Worm (Caenorhabditis elegans) whole organism, young adult: ENCODE data around the gene Y53C12A.8.

ENCODE experiments used
- F23B12.7 ChIP-seq: sonication (generic microtip); optimal IDR thresholded peaks from 2 replicates; lab custom pipeline; 2017; ENCODE audit warnings: missing genetic modification characterization, mild to moderate bottlenecking, missing compliant biosample characterization, antibody characterized with exemption, moderate library complexity; ENCODE audit not compliant: insufficient read depth
- K12H6.12 ChIP-seq: fragments of 200-800 bp; sonication (Bioruptor generic); optimal IDR thresholded peaks from 2 replicates; lab custom pipeline; 2018; ENCODE audit warnings: mild to moderate bottlenecking, missing genetic modification characterization, missing compliant biosample characterization
- Y53F4B.3 ChIP-seq: fragments of 200-800 bp; sonication (Bioruptor generic); IDR thresholded peaks from 2 replicates; pipeline ENCODE4 v1.3.6; 2022; ENCODE audit warnings: missing genetic modification reagents, missing genetic modification characterization, missing compliant biosample characterization
- ama-1 ChIP-seq, 3 experiments: fragments of 150-350 bp in 1 of 3; sonication (generic microtip) in 2 of 3; optimal IDR thresholded peaks; 2 replicates each; lab custom pipeline; 2014 to 2018; ENCODE audit warnings: missing biosample characterization in 2 of 3, missing genetic modification characterization in 2 of 3, missing genetic modification reagents in 2 of 3
- aptf-2 ChIP-seq: fragments of 200-800 bp; sonication (Bioruptor generic); conservative IDR thresholded peaks from 2 replicates; pipeline ENCODE4 v1.3.6; 2022; ENCODE audit warnings: missing genetic modification reagents, missing genetic modification characterization, missing compliant biosample characterization
- athp-1 ChIP-seq: sonication (generic microtip); optimal IDR thresholded peaks from 2 replicates; lab custom pipeline; 2017; ENCODE audit warnings: mild to moderate bottlenecking, missing genetic modification characterization, missing compliant biosample characterization
- attf-3 ChIP-seq: fragments of 200-800 bp; sonication (Bioruptor generic); conservative IDR thresholded peaks from 2 replicates; pipeline ENCODE4 v1.3.6; 2022; ENCODE audit warnings: missing genetic modification reagents, missing genetic modification characterization, missing compliant biosample characterization
- bed-1 ChIP-seq: fragments of 200-800 bp; sonication (Bioruptor generic); IDR thresholded peaks from 2 replicates; pipeline ENCODE4 v1.3.6; 2022; ENCODE audit warnings: missing genetic modification reagents, missing genetic modification characterization, missing compliant biosample characterization
- ccch-3 ChIP-seq: fragments of 200-800 bp; sonication (Bioruptor generic); optimal IDR thresholded peaks from 2 replicates; lab custom pipeline; 2018; ENCODE audit warnings: mild to moderate bottlenecking, missing genetic modification characterization, missing compliant biosample characterization
- dpff-1 ChIP-seq: sonication (generic microtip); optimal IDR thresholded peaks from 2 replicates; lab custom pipeline; 2017; ENCODE audit warnings: mild to moderate bottlenecking, missing genetic modification characterization, missing compliant biosample characterization
- ets-4 ChIP-seq: fragments of 200-800 bp; sonication (Bioruptor generic); optimal IDR thresholded peaks from 2 replicates; lab custom pipeline; 2018; ENCODE audit warnings: mild to moderate bottlenecking, missing genetic modification characterization, missing compliant biosample characterization
- him-1 ChIP-seq: sonication (generic microtip); optimal IDR thresholded peaks from 2 replicates; lab custom pipeline; 2016; ENCODE audit warnings: missing genotype, missing genetic modification reagents, missing genetic modification characterization, missing compliant biosample characterization
- hmg-1.2 ChIP-seq: fragments of 200-800 bp; sonication (Bioruptor generic); IDR thresholded peaks from 2 replicates; pipeline ENCODE4 v1.3.6; 2022; ENCODE audit warnings: missing genetic modification reagents, missing genetic modification characterization, missing compliant biosample characterization
- hrde-1 ChIP-seq: sonication (generic microtip); optimal IDR thresholded peaks from 2 replicates; lab custom pipeline; 2016; ENCODE audit warnings: missing genetic modification characterization, mild to moderate bottlenecking, missing compliant biosample characterization, moderate library complexity, missing genotype, missing genetic modification reagents, borderline replicate concordance
- lin-35 ChIP-seq, 3 experiments: fragments of 150-350 bp in 2 of 3; sonication (generic microtip) in 1 of 3; optimal IDR thresholded peaks; 2 replicates each; lab custom pipeline; 2014 to 2018; ENCODE audit warnings: missing biosample characterization in 3 of 3, missing genetic modification characterization in 3 of 3, missing genetic modification reagents in 3 of 3
- madf-6 ChIP-seq: fragments of 200-800 bp; sonication (Bioruptor generic); IDR thresholded peaks from 2 replicates; pipeline ENCODE4 v1.3.6; 2022; ENCODE audit warnings: missing genetic modification reagents, missing genetic modification characterization, missing compliant biosample characterization
- nfya-2 ChIP-seq: fragments of 200-800 bp; sonication (Bioruptor generic); IDR thresholded peaks from 2 replicates; pipeline ENCODE4 v1.3.6; 2022; ENCODE audit warnings: missing genetic modification reagents, missing genetic modification characterization, missing compliant biosample characterization
- rcor-1 ChIP-seq: fragments of 200-800 bp; sonication (Bioruptor generic); IDR thresholded peaks from 2 replicates; pipeline ENCODE4 v1.3.6; 2022; ENCODE audit warnings: missing genetic modification reagents, missing genetic modification characterization, missing compliant biosample characterization
- unc-130 ChIP-seq: sonication (generic microtip); optimal IDR thresholded peaks from 2 replicates; lab custom pipeline; 2016; ENCODE audit warnings: missing genetic modification reagents, missing genetic modification characterization, missing compliant biosample characterization
- ztf-3 ChIP-seq: fragments of 200-800 bp; sonication (Bioruptor generic); optimal IDR thresholded peaks from 2 replicates; lab custom pipeline; 2018; ENCODE audit warnings: mild to moderate bottlenecking, missing genetic modification characterization, missing compliant biosample characterization

The Y53C12A.8 gene

DNA sequence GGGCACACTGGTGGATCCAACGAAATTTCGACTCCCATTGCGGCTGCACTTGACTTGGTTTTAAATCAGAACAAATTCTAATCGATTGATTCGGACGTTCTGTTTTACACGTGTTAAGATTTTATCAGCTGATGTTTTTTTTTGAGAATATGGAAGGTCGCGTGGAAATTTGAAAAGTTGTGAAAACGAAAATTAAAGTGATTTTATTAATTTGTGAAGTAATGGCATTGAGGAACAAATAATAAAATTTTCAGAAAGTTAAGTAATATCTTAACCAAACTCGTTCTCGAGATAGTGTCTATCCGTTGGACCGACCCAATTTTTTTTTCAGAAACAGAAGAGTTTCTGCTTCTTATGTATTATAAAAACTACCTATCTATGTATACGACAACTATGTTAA, 48.6 kb downstream of the Y53C12A.8 start, which contains the start of gene ZK1307.4:
Gene ZK1307.4 (minus strand): TSS at position 101 of the 400 bp plus-strand sequence.
- no peak for TF ChIP-seq lin-35 (GFP tag; optimal IDR thresholded peaks at IDR 0.05; lab: Kevin White, UChicago)
- no peak for TF ChIP-seq Y53F4B.3 (GFP tag; lab: Robert Waterston, UW)
- no peak for TF ChIP-seq K12H6.12 (tag; lab: Kevin White, UChicago)
- no peak for TF ChIP-seq F23B12.7 (tag; lab: Kevin White, UChicago)
- no peak for TF ChIP-seq ama-1 (optimal IDR thresholded peaks at IDR 0.05; lab: Kevin White, UChicago)
- TF ChIP-seq ama-1 (GFP tag; optimal IDR thresholded peaks at IDR 0.05; lab: Kevin White, UChicago) = no peak
- no peak for TF ChIP-seq aptf-2 (GFP tag; lab: Robert Waterston, UW)
- TF ChIP-seq ets-4 = no peak
- no peak for TF ChIP-seq him-1
- TF ChIP-seq attf-3 (GFP tag; lab: Robert Waterston, UW) = no peak
- no peak for TF ChIP-seq hrde-1 (tag; lab: Kevin White, UChicago)
- no peak for TF ChIP-seq unc-130
- TF ChIP-seq nfya-2 = no peak
- no peak for TF ChIP-seq dpff-1
- no peak for TF ChIP-seq athp-1
- no peak for TF ChIP-seq ztf-3 (GFP tag; lab: Kevin White, UChicago)
- TF ChIP-seq ccch-3 = no peak
- TF ChIP-seq, all 124 proteins: peak for 0

DNA sequence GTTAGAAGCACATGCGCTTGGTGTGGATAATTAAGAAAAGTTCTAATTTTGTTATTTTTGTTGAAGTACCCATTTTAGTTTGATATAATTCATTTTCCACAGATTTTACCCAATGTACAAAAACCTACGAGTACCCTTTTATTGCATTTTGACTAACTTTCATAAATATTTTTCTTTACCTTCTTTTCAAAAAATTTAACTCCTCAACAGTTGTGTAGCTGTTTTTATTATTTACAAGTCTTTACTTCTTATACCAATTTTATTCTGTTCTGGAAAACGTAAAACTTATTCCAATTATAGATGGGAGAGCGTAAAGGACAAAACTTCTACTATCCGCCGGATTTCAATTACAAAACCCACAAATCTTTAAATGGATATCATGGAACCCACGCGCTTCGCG, 51.1 kb downstream of the Y53C12A.8 start, which contains the start of gene ZK1307.9:
Gene ZK1307.9 (plus strand): TSS at position 301 of the 400 bp plus-strand sequence.
- TF ChIP-seq hmg-1.2 (GFP tag; lab: Robert Waterston, UW) (0 out of 2 replicates have a peak, but pooled peaks have one; percentile 18), madf-6 (GFP tag; lab: Robert Waterston, UW) (peak; percentile 39; the same call in 1 of the 2 replicates), rcor-1 (GFP tag; lab: Robert Waterston, UW) (no peak), ama-1 (optimal IDR thresholded peaks at IDR 0.05; lab: Kevin White, UChicago) (peak; percentile 21), ama-1 (GFP tag; optimal IDR thresholded peaks at IDR 0.05; lab: Kevin White, UChicago) (no peak), bed-1 (GFP tag; lab: Robert Waterston, UW) (no peak)
